Fruit fly (Drosophila melanogaster) S2 (cell line): ENCODE data around the gene Mps1.

Experiments
- CG8478 ChIP-seq: fragments of >200 bp; optimal IDR thresholded peaks from 2 replicates; lab custom pipeline; 2018
- CTCF ChIP-seq, 2 experiments: fragments of >200 bp; optimal IDR thresholded peaks; 2 replicates each; lab custom pipeline; 2018

DNA sequence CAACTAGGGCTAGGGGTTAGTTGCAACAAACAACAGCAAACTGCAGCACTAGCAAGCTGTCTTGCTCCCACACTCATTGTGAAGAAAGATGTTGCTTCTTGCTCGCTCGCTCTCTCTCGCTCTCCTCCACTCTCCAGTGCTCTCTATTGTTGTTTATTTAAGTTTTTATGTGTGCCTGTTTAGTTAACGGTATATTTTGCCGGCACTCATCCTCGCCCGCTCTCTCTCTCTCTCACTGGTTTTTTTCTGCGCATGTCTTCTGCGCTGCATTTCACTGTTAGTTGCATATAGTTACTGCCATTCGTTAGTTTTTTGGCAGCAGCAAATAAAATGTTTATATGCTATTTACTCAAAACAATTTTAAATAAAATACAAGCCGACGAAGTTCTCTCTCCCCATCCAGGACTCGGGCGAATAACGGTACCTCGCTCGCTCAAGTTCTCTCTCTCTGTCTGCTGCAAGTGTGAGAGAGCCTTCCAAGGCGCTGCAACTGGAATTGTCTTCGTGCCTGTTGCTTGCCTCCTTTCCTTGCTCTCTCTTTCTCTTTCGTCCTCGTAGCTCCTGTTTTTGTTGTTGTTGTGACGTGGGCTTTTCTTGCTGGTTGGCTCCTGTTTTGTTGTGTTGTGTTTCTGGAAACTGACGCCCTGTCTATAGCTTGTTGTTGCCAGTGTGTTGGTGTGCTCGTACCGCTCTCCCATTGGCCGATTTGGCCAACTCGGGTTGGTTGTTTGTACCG lies 4.8 kb upstream of the Mps1 start:
- TF ChIP-seq CG8478 (lab: Kevin White, UChicago) (no peak), CTCF (optimal IDR thresholded peaks at IDR 0.05; lab: Kevin White, UChicago) (no peak)
